Worm (Caenorhabditis elegans) whole organism, L4/young adult: Measurements from ENCODE around the gene perm-2.

Experiments
- dao-5 ChIP-seq: sonication (generic microtip); optimal IDR thresholded peaks from 2 replicates; lab custom pipeline; 2016; ENCODE audit warnings: missing genotype, missing genetic modification characterization, moderate library complexity, missing compliant biosample characterization
- him-1 ChIP-seq: sonication (generic microtip); optimal IDR thresholded peaks from 2 replicates; lab custom pipeline; 2016; ENCODE audit warnings: missing genotype, missing genetic modification reagents, missing genetic modification characterization, missing compliant biosample characterization

ce11 chrIV:1123357-1123756, 3.2 kb upstream of the perm-2 start:
- no peak for TF ChIP-seq him-1
- no peak for TF ChIP-seq dao-5 (tag; lab: Kevin White, UChicago)
